Fruit fly (Drosophila melanogaster) whole organism, embryonic: ENCODE results near the gene mRpL40.

Source experiments
- Bgb ChIP-seq: fragments of 200-800 bp; sonication (Bioruptor generic); IDR thresholded peaks from 2 replicates; pipeline ENCODE4 v1.3.6; 2022; ENCODE audit warnings: missing biosample characterization, missing genetic modification characterization; ENCODE audit not compliant: partially characterized antibody
- C15 ChIP-seq: fragments of 200-800 bp; sonication (Bioruptor generic); IDR thresholded peaks from 3 replicates; pipeline ENCODE4 v1.3.6; 2022; ENCODE audit warnings: missing biosample characterization, missing genetic modification characterization
- CG12659 ChIP-seq: fragments of 200-800 bp; sonication (Bioruptor generic); optimal IDR thresholded peaks from 3 replicates; lab custom pipeline; 2017; ENCODE audit warnings: mild to moderate bottlenecking, missing biosample characterization, missing genetic modification reagents, missing genetic modification characterization
- CG13287 ChIP-seq: fragments of 200-800 bp; sonication (Bioruptor generic); IDR thresholded peaks from 2 replicates; pipeline ENCODE4 v1.3.6; 2022; ENCODE audit warnings: missing biosample characterization, missing genetic modification characterization; ENCODE audit not compliant: partially characterized antibody
- CG14710 ChIP-seq: fragments of 200-800 bp; sonication (Bioruptor generic); optimal IDR thresholded peaks from 3 replicates; lab custom pipeline; 2019; ENCODE audit warnings: missing biosample characterization, mild to moderate bottlenecking, missing genetic modification characterization, moderate library complexity
- CG14860 ChIP-seq: fragments of 200-800 bp; sonication (Bioruptor generic); IDR thresholded peaks from 3 replicates; pipeline ENCODE4 v1.3.6; 2022; ENCODE audit warnings: missing biosample characterization, missing genetic modification characterization; ENCODE audit not compliant: partially characterized antibody
- CG18011 ChIP-seq: fragments of 200-800 bp; sonication (Bioruptor generic); optimal IDR thresholded peaks from 2 replicates; lab custom pipeline; 2017; ENCODE audit warnings: missing biosample characterization, missing genetic modification characterization, mild to moderate bottlenecking, moderate library complexity, missing genotype
- CG2116 ChIP-seq: fragments of 200-800 bp; sonication (Bioruptor generic); optimal IDR thresholded peaks from 3 replicates; lab custom pipeline; 2018; ENCODE audit warnings: missing biosample characterization, mild to moderate bottlenecking, missing genetic modification characterization
- CG3838 ChIP-seq: fragments of 200-800 bp; sonication (Bioruptor generic); optimal IDR thresholded peaks from 3 replicates; lab custom pipeline; 2016; ENCODE audit warnings: missing biosample characterization, missing genetic modification characterization
- CG4820 ChIP-seq: fragments of 200-800 bp; sonication (Bioruptor generic); optimal IDR thresholded peaks from 3 replicates; lab custom pipeline; 2016; ENCODE audit warnings: missing biosample characterization, missing genetic modification characterization
- CG7372 ChIP-seq: fragments of 200-800 bp; sonication (Bioruptor generic); IDR thresholded peaks from 2 replicates; pipeline ENCODE4 v1.3.6; 2022; ENCODE audit warnings: missing biosample characterization, missing genetic modification characterization
- CG7963 ChIP-seq: fragments of 200-800 bp; sonication (Bioruptor generic); IDR thresholded peaks from 3 replicates; pipeline ENCODE4 v1.3.6; 2022; ENCODE audit warnings: missing biosample characterization, missing genetic modification characterization; ENCODE audit not compliant: partially characterized antibody
- CG8924 ChIP-seq: fragments of 200-800 bp; optimal IDR thresholded peaks from 3 replicates; lab custom pipeline; 2019; ENCODE audit warnings: missing biosample characterization, mild to moderate bottlenecking, missing genetic modification characterization, moderate library complexity
- CG8944 ChIP-seq: fragments of 200-800 bp; sonication (Bioruptor generic); optimal IDR thresholded peaks from 3 replicates; lab custom pipeline; 2016; ENCODE audit warnings: missing biosample characterization, missing genetic modification characterization
- CG9215 ChIP-seq: fragments of 200-800 bp; sonication (Bioruptor generic); IDR thresholded peaks from 2 replicates; pipeline ENCODE4 v1.3.6; 2022; ENCODE audit warnings: missing biosample characterization, missing genetic modification characterization
- CG9932 ChIP-seq: fragments of 200-800 bp; sonication (Bioruptor generic); IDR thresholded peaks from 2 replicates; pipeline ENCODE4 v1.3.6; 2022; ENCODE audit warnings: missing biosample characterization, missing genetic modification characterization
- CTCF ChIP-seq: fragments of 200-800 bp; sonication (Bioruptor generic); optimal IDR thresholded peaks from 2 replicates; lab custom pipeline; 2017; ENCODE audit warnings: missing biosample characterization, mild to moderate bottlenecking, missing genetic modification characterization, moderate library complexity
- D ChIP-seq, 2 experiments: fragments of 200-800 bp in 1 of 2; fragments of >200 bp in 1 of 2; sonication (Bioruptor generic) in 1 of 2; optimal IDR thresholded peaks; 2 replicates in 1 of 2; 3 replicates in 1 of 2; lab custom pipeline; 2017; ENCODE audit warnings: mild to moderate bottlenecking in 1 of 2, missing biosample characterization in 1 of 2, missing genetic modification characterization in 1 of 2, missing genetic modification reagents in 1 of 2
- Dref ChIP-seq: fragments of 200-800 bp; sonication (Bioruptor generic); IDR thresholded peaks from 2 replicates; pipeline ENCODE4 v1.3.6; 2022; ENCODE audit warnings: missing biosample characterization, missing genetic modification characterization
- Ets97D ChIP-seq: fragments of 200-800 bp; sonication (Bioruptor generic); optimal IDR thresholded peaks from 3 replicates; lab custom pipeline; 2016; ENCODE audit warnings: missing biosample characterization, missing genetic modification characterization
- Fer1 ChIP-seq: fragments of 200-800 bp; sonication (Bioruptor generic); optimal IDR thresholded peaks from 2 replicates; lab custom pipeline; 2017; ENCODE audit warnings: missing biosample characterization, mild to moderate bottlenecking, missing genetic modification characterization
- Hmx ChIP-seq: fragments of 200-800 bp; sonication (Bioruptor generic); optimal IDR thresholded peaks from 2 replicates; lab custom pipeline; 2016; ENCODE audit warnings: missing biosample characterization, missing genetic modification characterization
- Lhr ChIP-seq: fragments of 200-800 bp; sonication (Bioruptor generic); optimal IDR thresholded peaks from 3 replicates; lab custom pipeline; 2017; ENCODE audit warnings: mild to moderate bottlenecking, missing biosample characterization, missing genetic modification reagents, missing genetic modification characterization
- MBD-R2 ChIP-seq: fragments of 200-800 bp; sonication (Bioruptor generic); IDR thresholded peaks from 2 replicates; pipeline ENCODE4 v1.3.6; 2022; ENCODE audit warnings: missing biosample characterization, missing genetic modification characterization
- MESR4 ChIP-seq: fragments of 200-800 bp; sonication (Bioruptor generic); optimal IDR thresholded peaks from 2 replicates; lab custom pipeline; 2018; ENCODE audit warnings: missing biosample characterization, mild to moderate bottlenecking, missing genetic modification characterization, moderate library complexity
- Med ChIP-seq: fragments of 200-800 bp; sonication (Bioruptor generic); peaks from one replicate; lab custom pipeline; 2016; ENCODE audit warnings: missing biosample characterization, missing genetic modification characterization, mild to moderate bottlenecking, inconsistent platforms, moderate library complexity
- Myb ChIP-seq: fragments of 200-800 bp; sonication (Bioruptor generic); optimal IDR thresholded peaks from 2 replicates; lab custom pipeline; 2016; ENCODE audit warnings: missing biosample characterization, missing genetic modification characterization
- NfI ChIP-seq: fragments of 200-800 bp; sonication (Bioruptor generic); optimal IDR thresholded peaks from 3 replicates; lab custom pipeline; 2018; ENCODE audit warnings: missing biosample characterization, mild to moderate bottlenecking, missing genetic modification characterization, moderate library complexity
- Scr ChIP-seq: fragments of 200-800 bp; sonication (Bioruptor generic); IDR thresholded peaks from 2 replicates; pipeline ENCODE4 v1.3.6; 2022; ENCODE audit warnings: missing biosample characterization, missing genetic modification characterization; ENCODE audit not compliant: partially characterized antibody
- Sry-δ ChIP-seq: fragments of 200-800 bp; sonication (Bioruptor generic); optimal IDR thresholded peaks from 2 replicates; lab custom pipeline; 2016; ENCODE audit warnings: missing biosample characterization, missing genetic modification characterization
- YL-1 ChIP-seq: fragments of 200-800 bp; sonication (Bioruptor generic); optimal IDR thresholded peaks from 3 replicates; lab custom pipeline; 2017; ENCODE audit warnings: missing biosample characterization, mild to moderate bottlenecking, missing genetic modification characterization
- amos ChIP-seq: fragments of 200-800 bp; sonication (Bioruptor generic); IDR thresholded peaks from 2 replicates; pipeline ENCODE4 v1.3.6; 2022; ENCODE audit warnings: missing biosample characterization, missing genetic modification characterization; ENCODE audit not compliant: partially characterized antibody
- ato ChIP-seq: fragments of 200-800 bp; sonication (Bioruptor generic); IDR thresholded peaks from 2 replicates; pipeline ENCODE4 v1.3.6; 2022; ENCODE audit warnings: missing biosample characterization, missing genetic modification characterization; ENCODE audit not compliant: partially characterized antibody
- bbx ChIP-seq: fragments of 200-800 bp; sonication (Bioruptor generic); IDR thresholded peaks from 2 replicates; pipeline ENCODE4 v1.3.6; 2022; ENCODE audit warnings: missing biosample characterization, missing genetic modification characterization; ENCODE audit not compliant: partially characterized antibody
- dmrt11E ChIP-seq: fragments of 200-800 bp; sonication (Bioruptor generic); optimal IDR thresholded peaks from 3 replicates; lab custom pipeline; 2018; ENCODE audit warnings: missing biosample characterization, mild to moderate bottlenecking, missing genetic modification characterization, moderate library complexity
- fd3F ChIP-seq: fragments of 200-800 bp; sonication (Bioruptor generic); optimal IDR thresholded peaks from 2 replicates; lab custom pipeline; 2018; ENCODE audit warnings: missing biosample characterization, mild to moderate bottlenecking, missing genetic modification characterization, moderate library complexity
- gro ChIP-seq: fragments of 200-800 bp; sonication (Bioruptor generic); optimal IDR thresholded peaks from 2 replicates; lab custom pipeline; 2016; ENCODE audit warnings: missing biosample characterization, missing genetic modification characterization
- inv ChIP-seq: fragments of 200-800 bp; sonication (Bioruptor generic); IDR thresholded peaks from 2 replicates; pipeline ENCODE4 v1.3.6; 2022; ENCODE audit warnings: missing biosample characterization, missing genetic modification characterization; ENCODE audit not compliant: partially characterized antibody
- otp ChIP-seq: fragments of 200-800 bp; sonication (Bioruptor generic); IDR thresholded peaks from 3 replicates; pipeline ENCODE4, ENCODE4 v1.3.6; 2022; ENCODE audit warnings: missing biosample characterization, missing genetic modification characterization
- pnt ChIP-seq: fragments of 200-800 bp; sonication (Bioruptor generic); optimal IDR thresholded peaks from 3 replicates; lab custom pipeline; 2016; ENCODE audit warnings: missing biosample characterization, missing genetic modification characterization
- pzg ChIP-seq: fragments of 200-800 bp; sonication (Bioruptor generic); optimal IDR thresholded peaks from 3 replicates; lab custom pipeline; 2018; ENCODE audit warnings: missing biosample characterization, mild to moderate bottlenecking, missing genetic modification characterization, moderate library complexity
- ranshi ChIP-seq: fragments of 200-800 bp; sonication (Bioruptor generic); IDR thresholded peaks from 2 replicates; pipeline ENCODE4 v1.3.6; 2022; ENCODE audit warnings: missing biosample characterization, missing genetic modification characterization
- slbo ChIP-seq: fragments of 200-800 bp; sonication (Bioruptor generic); IDR thresholded peaks from 2 replicates; pipeline ENCODE4 v1.3.6; 2022; ENCODE audit warnings: missing biosample characterization, missing genetic modification characterization
- sob ChIP-seq: fragments of 200-800 bp; sonication (Bioruptor generic); IDR thresholded peaks from 2 replicates; pipeline ENCODE4 v1.3.6; 2022; ENCODE audit warnings: missing biosample characterization, missing genetic modification characterization
- tll ChIP-seq, 2 experiments: fragments of 200-800 bp in 1 of 2; fragments of >200 bp in 1 of 2; sonication (Bioruptor generic) in 1 of 2; optimal IDR thresholded peaks; 2 replicates each; lab custom pipeline; 2017 to 2019; ENCODE audit warnings: missing biosample characterization in 2 of 2, missing genetic modification characterization in 2 of 2, mild to moderate bottlenecking in 1 of 2, moderate library complexity in 1 of 2
- unc-4 ChIP-seq: fragments of 200-800 bp; sonication (Bioruptor generic); IDR thresholded peaks from 2 replicates; pipeline ENCODE4 v1.3.6; 2022; ENCODE audit warnings: missing biosample characterization, missing genetic modification characterization; ENCODE audit not compliant: partially characterized antibody
- vnd ChIP-seq: fragments of 200-800 bp; sonication (Bioruptor generic); IDR thresholded peaks from 3 replicates; pipeline ENCODE4 v1.3.6; 2022; ENCODE audit warnings: missing biosample characterization, missing genetic modification characterization; ENCODE audit not compliant: partially characterized antibody
- vvl ChIP-seq: fragments of 200-800 bp; sonication (Bioruptor generic); IDR thresholded peaks from 2 replicates; pipeline ENCODE4 v1.3.6; 2022; ENCODE audit warnings: missing biosample characterization, missing genetic modification characterization
- wor ChIP-seq: fragments of 200-800 bp; sonication (Bioruptor generic); IDR thresholded peaks from 2 replicates; pipeline ENCODE4 v1.3.6; 2022; ENCODE audit warnings: missing biosample characterization, missing genetic modification characterization

The mRpL40 gene

dm6 chr3R:11437528-11437927 lies 29.8 kb downstream of the mRpL40 start, which contains the start of gene CG17230:
CG17230 (plus strand) TSS chr3R:11437785.
- TF ChIP-seq sob (GFP tag; lab: Robert Waterston, UW) (0 out of 2 replicates have a peak, but pooled peaks have one; percentile 13), wor (GFP tag; lab: Robert Waterston, UW) (no peak), Fer1 (GFP tag; lab: Kevin White, UChicago) (no peak), Med (GFP tag; lab: Kevin White, UChicago) (peak; percentile 70), CG12659 (peak; percentile 16), CG3838 (GFP tag; lab: Kevin White, UChicago) (peak; percentile 72), otp (no peak), MBD-R2 (GFP tag; lab: Robert Waterston, UW) (peak; percentile 75), CG2116 (GFP tag; lab: Kevin White, UChicago) (peak; percentile 25), ato (GFP tag; lab: Robert Waterston, UW) (0 out of 2 replicates have a peak, but pooled peaks have one; percentile 37), unc-4 (peak; percentile 68), Ets97D (no peak), ranshi (GFP tag; lab: Robert Waterston, UW) (no peak), tll (GFP tag; optimal IDR thresholded peaks at IDR 0.05; lab: Kevin White, UChicago) (no peak), Bgb (GFP tag; lab: Robert Waterston, UW) (peak; percentile 87), Dref (GFP tag; lab: Robert Waterston, UW) (peak; percentile 78), CG8924 (tag; lab: Kevin White, UChicago) (peak; percentile 71), MESR4 (GFP tag; lab: Kevin White, UChicago) (peak; percentile 32), Scr (peak; percentile 73), YL-1 (peak; percentile 47), CG18011 (no peak), Hmx (no peak), vnd (GFP tag; lab: Robert Waterston, UW) (peak; percentile 73), CG14860 (GFP tag; lab: Robert Waterston, UW) (peak; percentile 72; the same call in 2 of the 3 replicates), NfI (no peak), CG14710 (tag; lab: Kevin White, UChicago) (peak; percentile 43), CG8944 (no peak), pzg (GFP tag; lab: Kevin White, UChicago) (peak; percentile 41), pnt (GFP tag; lab: Kevin White, UChicago) (no peak), dmrt11E (tag; lab: Kevin White, UChicago) (peak; percentile 18), CG7963 (peak; percentile 63; the same call in 2 of the 3 replicates), CG13287 (GFP tag; lab: Robert Waterston, UW) (peak; percentile 82), gro (GFP tag; lab: Kevin White, UChicago) (peak; percentile 1), inv (GFP tag; lab: Robert Waterston, UW) (peak; percentile 76), Myb (GFP tag; lab: Kevin White, UChicago) (peak; percentile 74), bbx (peak; percentile 84), CTCF (GFP tag; lab: Kevin White, UChicago) (peak; percentile 75), CG4820 (GFP tag; lab: Kevin White, UChicago) (no peak), amos (GFP tag; lab: Robert Waterston, UW) (peak; percentile 89), vvl (0 out of 2 replicates have a peak, but pooled peaks have one; percentile 8), CG9932 (GFP tag; lab: Robert Waterston, UW) (peak; percentile 16; the same call in 1 of the 2 replicates), D (optimal IDR thresholded peaks at IDR 0.05; lab: Kevin White, UChicago) (no peak), D (GFP tag; optimal IDR thresholded peaks at IDR 0.05; lab: Kevin White, UChicago) (no peak), C15 (GFP tag; lab: Robert Waterston, UW) (no peak), Sry-δ (peak; percentile 82), slbo (peak; percentile 10; the same call in 1 of the 2 replicates), fd3F (no peak), Lhr (peak; percentile 52), CG7372 (GFP tag; lab: Robert Waterston, UW) (no peak), CG9215 (GFP tag; lab: Robert Waterston, UW) (no peak)
